Worm (Caenorhabditis elegans) whole organism, L1 larva: ENCODE results near the gene fbxa-102.

ENCODE experiments used
- C34B4.2 ChIP-seq: sonication (generic microtip); optimal IDR thresholded peaks from 2 replicates; lab custom pipeline; 2017; ENCODE audit warnings: mild to moderate bottlenecking, missing genetic modification characterization, missing compliant biosample characterization
- F16B12.6 ChIP-seq: fragments of 150-350 bp; optimal IDR thresholded peaks from 2 replicates; lab custom pipeline; 2014; ENCODE audit warnings: missing biosample characterization, missing genetic modification characterization
- Y116A8C.19 ChIP-seq: sonication (generic microtip); optimal IDR thresholded peaks from 2 replicates; lab custom pipeline; 2016; ENCODE audit warnings: missing compliant biosample characterization, missing genetic modification characterization, borderline replicate concordance
- alr-1 ChIP-seq: fragments of 200-800 bp; sonication (Bioruptor generic); optimal IDR thresholded peaks from 2 replicates; lab custom pipeline; 2018; ENCODE audit warnings: borderline replicate concordance, mild to moderate bottlenecking, missing genetic modification characterization, missing compliant biosample characterization
- ama-1 ChIP-seq: fragments of 150-350 bp; optimal IDR thresholded peaks from 2 replicates; lab custom pipeline; 2014
- blmp-1 ChIP-seq: fragments of 150-350 bp; optimal IDR thresholded peaks from 2 replicates; lab custom pipeline; 2014; ENCODE audit warnings: missing biosample characterization, missing genetic modification characterization
- ceh-8 ChIP-seq: fragments of 200-800 bp; sonication (Bioruptor generic); optimal IDR thresholded peaks from 2 replicates; lab custom pipeline; 2018; ENCODE audit warnings: mild to moderate bottlenecking, missing genetic modification characterization, moderate library complexity, missing compliant biosample characterization
- ceh-88 ChIP-seq: fragments of 200-800 bp; sonication (Bioruptor generic); IDR thresholded peaks from 2 replicates; pipeline ENCODE4 v1.3.6; 2022; ENCODE audit warnings: missing genetic modification characterization, missing compliant biosample characterization
- ces-1 ChIP-seq: fragments of 150-350 bp; optimal IDR thresholded peaks from 2 replicates; lab custom pipeline; 2014; ENCODE audit warnings: missing biosample characterization, missing genetic modification reagents, missing genetic modification characterization
- efl-3 ChIP-seq: fragments of 200-800 bp; sonication (Bioruptor generic); optimal IDR thresholded peaks from 2 replicates; lab custom pipeline; 2018; ENCODE audit warnings: mild to moderate bottlenecking, missing genetic modification characterization, missing compliant biosample characterization
- egl-13 ChIP-seq: sonication (generic microtip); optimal IDR thresholded peaks from 2 replicates; lab custom pipeline; 2016; ENCODE audit warnings: missing genotype, missing genetic modification reagents, missing genetic modification characterization, missing compliant biosample characterization
- fkh-8 ChIP-seq: sonication (generic microtip); optimal IDR thresholded peaks from 2 replicates; lab custom pipeline; 2016; ENCODE audit warnings: mild to moderate bottlenecking, missing genetic modification characterization, missing compliant biosample characterization
- hlh-4 ChIP-seq: sonication (generic microtip); optimal IDR thresholded peaks from 2 replicates; lab custom pipeline; 2016; ENCODE audit warnings: mild to moderate bottlenecking, missing genetic modification characterization, missing compliant biosample characterization
- isw-1 ChIP-seq: fragments of 200-800 bp; sonication (Bioruptor generic); IDR thresholded peaks from 2 replicates; pipeline ENCODE4 v1.3.6; 2022; ENCODE audit warnings: missing genetic modification characterization, missing compliant biosample characterization
- lin-15B ChIP-seq: fragments of 150-350 bp; sonication (generic microtip); optimal IDR thresholded peaks from 3 replicates; lab custom pipeline; 2014; ENCODE audit warnings: missing biosample characterization, missing genetic modification characterization
- lin-35 ChIP-seq, 2 experiments: fragments of 150-350 bp; optimal IDR thresholded peaks; 2 replicates each; lab custom pipeline; 2014; ENCODE audit warnings: missing biosample characterization in 2 of 2, missing genetic modification characterization in 2 of 2, missing genetic modification reagents in 2 of 2
- lin-39 ChIP-seq: fragments of 150-350 bp; optimal IDR thresholded peaks from 2 replicates; lab custom pipeline; 2014; ENCODE audit warnings: missing biosample characterization, missing genetic modification reagents, missing genetic modification characterization
- lsy-2 ChIP-seq, 2 experiments: fragments of 150-350 bp; optimal IDR thresholded peaks; 2 replicates each; lab custom pipeline; 2014; ENCODE audit warnings: missing biosample characterization in 2 of 2, missing genetic modification characterization in 2 of 2
- mab-9 ChIP-seq: fragments of 200-800 bp; sonication (Bioruptor generic); IDR thresholded peaks from 2 replicates; pipeline ENCODE4 v1.3.6; 2022; ENCODE audit warnings: missing genetic modification reagents, missing genetic modification characterization, missing compliant biosample characterization
- mep-1 ChIP-seq: fragments of 150-350 bp; optimal IDR thresholded peaks from 2 replicates; lab custom pipeline; 2014; ENCODE audit warnings: missing biosample characterization, missing genetic modification characterization
- nhr-11 ChIP-seq: fragments of 150-350 bp; optimal IDR thresholded peaks from 2 replicates; lab custom pipeline; 2014; ENCODE audit warnings: missing biosample characterization, missing genetic modification characterization
- nhr-12 ChIP-seq: sonication (generic microtip); optimal IDR thresholded peaks from 2 replicates; lab custom pipeline; 2017; ENCODE audit warnings: missing biosample characterization, missing genetic modification characterization
- nhr-20 ChIP-seq: sonication (generic microtip); optimal IDR thresholded peaks from 2 replicates; lab custom pipeline; 2016; ENCODE audit warnings: mild to moderate bottlenecking, missing genetic modification characterization, missing compliant biosample characterization
- nhr-28 ChIP-seq: fragments of 150-350 bp; optimal IDR thresholded peaks from 2 replicates; lab custom pipeline; 2014; ENCODE audit warnings: missing biosample characterization, missing genetic modification characterization
- nhr-47 ChIP-seq: sonication (generic microtip); optimal IDR thresholded peaks from 2 replicates; lab custom pipeline; 2016; ENCODE audit warnings: mild to moderate bottlenecking, missing genetic modification characterization, moderate library complexity, missing compliant biosample characterization
- nhr-76 ChIP-seq: sonication (generic microtip); optimal IDR thresholded peaks from 2 replicates; lab custom pipeline; 2017; ENCODE audit warnings: missing biosample characterization, missing genetic modification characterization
- nhr-77 ChIP-seq: fragments of 150-350 bp; optimal IDR thresholded peaks from 2 replicates; lab custom pipeline; 2014; ENCODE audit warnings: missing biosample characterization, missing genetic modification characterization
- nhr-85 ChIP-seq: sonication (generic microtip); peaks from one replicate; lab custom pipeline; 2016; ENCODE audit warnings: missing genetic modification characterization, inconsistent platforms, missing compliant biosample characterization
- nhr-90 ChIP-seq: sonication (generic microtip); optimal IDR thresholded peaks from 2 replicates; lab custom pipeline; 2016; ENCODE audit warnings: mild to moderate bottlenecking, missing genetic modification characterization, missing compliant biosample characterization; ENCODE audit not compliant: poor library complexity
- pqm-1 ChIP-seq: sonication (generic microtip); optimal IDR thresholded peaks from 3 replicates; lab custom pipeline; 2017; ENCODE audit warnings: missing biosample characterization, missing genetic modification characterization
- rnt-1 ChIP-seq: sonication (generic microtip); optimal IDR thresholded peaks from 2 replicates; lab custom pipeline; 2016; ENCODE audit warnings: mild to moderate bottlenecking, missing genetic modification characterization, moderate library complexity, missing compliant biosample characterization
- skn-1 ChIP-seq: fragments of 150-350 bp; optimal IDR thresholded peaks from 2 replicates; lab custom pipeline; 2014; ENCODE audit warnings: missing biosample characterization, missing genetic modification characterization
- snu-23 ChIP-seq: sonication (generic microtip); optimal IDR thresholded peaks from 2 replicates; lab custom pipeline; 2016; ENCODE audit warnings: missing genetic modification characterization, missing compliant biosample characterization
- swsn-7 ChIP-seq: sonication (generic microtip); optimal IDR thresholded peaks from 2 replicates; lab custom pipeline; 2016; ENCODE audit warnings: missing genetic modification characterization, missing compliant biosample characterization
- tlp-1 ChIP-seq: fragments of 150-350 bp; optimal IDR thresholded peaks from 2 replicates; lab custom pipeline; 2014; ENCODE audit warnings: missing biosample characterization, missing genetic modification characterization
- unc-30 ChIP-seq: sonication (generic microtip); optimal IDR thresholded peaks from 2 replicates; lab custom pipeline; 2017; ENCODE audit warnings: missing biosample characterization, missing genetic modification characterization
- unc-86 ChIP-seq: sonication (generic microtip); optimal IDR thresholded peaks from 2 replicates; lab custom pipeline; 2016; ENCODE audit warnings: missing genetic modification characterization, missing compliant biosample characterization
- unc-98 ChIP-seq: fragments of 200-800 bp; sonication (Bioruptor generic); IDR thresholded peaks from 2 replicates; pipeline ENCODE4 v1.3.6; 2022; ENCODE audit warnings: missing genetic modification characterization, missing compliant biosample characterization
- xbp-1 ChIP-seq: sonication (generic microtip); optimal IDR thresholded peaks from 2 replicates; lab custom pipeline; 2016; ENCODE audit warnings: missing genetic modification characterization, missing compliant biosample characterization
- zag-1 ChIP-seq: fragments of 150-350 bp; optimal IDR thresholded peaks from 2 replicates; lab custom pipeline; 2014; ENCODE audit warnings: missing biosample characterization, missing genetic modification characterization
- ztf-11 ChIP-seq, 2 experiments: sonication (generic microtip); optimal IDR thresholded peaks; 2 replicates each; lab custom pipeline; 2016 to 2017; ENCODE audit warnings: missing genetic modification characterization in 2 of 2, missing biosample characterization in 1 of 2, missing compliant biosample characterization in 1 of 2

Gene fbxa-102

DNA sequence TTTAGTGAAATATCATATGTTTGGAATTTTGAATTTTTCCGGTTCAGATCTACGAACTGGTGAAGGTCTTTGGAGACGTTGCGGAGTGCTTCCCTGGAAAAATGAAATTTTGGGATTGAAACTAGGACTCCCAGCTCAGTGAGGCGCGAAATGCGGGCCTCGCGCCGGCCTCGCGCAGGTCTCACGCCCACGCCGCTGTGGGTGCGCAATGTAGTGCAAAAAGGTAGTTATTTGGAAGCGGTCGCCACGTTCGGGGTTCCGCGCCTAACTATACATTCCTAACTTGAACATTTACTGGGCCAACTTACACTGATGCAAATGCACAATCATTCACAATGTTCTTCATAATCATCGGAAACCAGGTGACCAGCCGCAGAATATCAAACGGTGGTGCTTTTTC is 6.4 kb upstream of the fbxa-102 start:
- TF ChIP-seq nhr-77 (no peak), isw-1 (no peak), snu-23 (no peak), nhr-90 (tag; lab: Kevin White, UChicago) (no peak), nhr-12 (tag; lab: Kevin White, UChicago) (no peak), Y116A8C.19 (tag; lab: Kevin White, UChicago) (no peak), mab-9 (GFP tag; lab: Robert Waterston, UW) (no peak), blmp-1 (tag; lab: Kevin White, UChicago) (no peak), efl-3 (GFP tag; lab: Kevin White, UChicago) (no peak), nhr-20 (tag; lab: Kevin White, UChicago) (no peak), mep-1 (tag; lab: Kevin White, UChicago) (no peak), lin-39 (tag; lab: Kevin White, UChicago) (no peak), pqm-1 (tag; lab: Kevin White, UChicago) (no peak), ces-1 (GFP tag; lab: Kevin White, UChicago) (no peak)

DNA sequence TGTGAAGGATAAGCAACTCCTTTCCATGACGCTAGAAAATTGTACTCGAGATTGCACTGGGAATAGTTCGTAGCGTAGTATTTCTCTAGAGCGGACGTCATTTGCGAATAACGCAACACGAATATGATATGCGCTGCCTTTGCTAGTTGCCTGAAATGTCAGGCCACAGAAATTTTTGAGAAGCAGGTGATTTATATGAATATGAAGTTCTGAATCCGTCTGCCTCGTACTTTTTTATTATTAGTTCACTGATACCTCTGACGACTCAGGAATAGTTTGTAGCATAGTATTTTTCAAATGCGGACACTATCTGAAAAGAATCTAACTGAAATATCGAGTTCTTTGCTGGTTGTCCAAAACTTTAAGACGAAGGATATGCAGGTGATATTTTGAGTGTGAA is 2.4 kb upstream of the fbxa-102 start, which contains the start of gene srh-118:
srh-118 (minus strand) TSS at position 101 of the 400 bp plus-strand sequence.
- TF ChIP-seq lin-35 (GFP tag; optimal IDR thresholded peaks at IDR 0.05; lab: Kevin White, UChicago) (no peak), ceh-88 (GFP tag; lab: Robert Waterston, UW) (no peak), nhr-47 (tag; lab: Kevin White, UChicago) (no peak), nhr-11 (tag; lab: Kevin White, UChicago) (no peak), blmp-1 (tag; lab: Kevin White, UChicago) (no peak), unc-30 (tag; lab: Kevin White, UChicago) (no peak), mab-9 (GFP tag; lab: Robert Waterston, UW) (no peak), lin-15B (tag; lab: Kevin White, UChicago) (no peak), tlp-1 (tag; lab: Kevin White, UChicago) (no peak), isw-1 (no peak), Y116A8C.19 (tag; lab: Kevin White, UChicago) (no peak), nhr-77 (no peak), ceh-8 (GFP tag; lab: Kevin White, UChicago) (no peak), lin-39 (tag; lab: Kevin White, UChicago) (no peak), alr-1 (tag; lab: Kevin White, UChicago) (no peak)

DNA sequence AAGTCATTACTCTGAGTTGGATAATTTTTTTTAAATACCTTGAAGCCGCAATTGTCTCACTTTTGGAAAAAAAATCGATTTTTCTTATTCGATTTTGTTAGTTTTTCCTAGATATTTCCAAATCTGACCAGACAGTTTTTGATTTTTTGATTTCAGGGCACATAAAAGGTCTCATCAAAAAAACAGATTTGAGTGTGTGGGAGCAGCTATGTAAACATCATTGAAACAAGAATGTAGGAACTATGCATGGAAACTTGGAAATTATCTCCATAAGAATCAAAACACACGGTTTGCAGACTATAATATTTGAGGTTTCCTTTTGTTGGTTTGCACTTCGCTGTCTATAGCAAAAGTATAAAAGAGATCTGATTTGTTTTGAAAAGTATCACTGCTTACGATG is 7.6 kb downstream of the fbxa-102 start, which contains the start of gene scl-24:
scl-24 (plus strand) TSS at position 301 of the 400 bp plus-strand sequence.
- TF ChIP-seq unc-98 = no peak
- no peak for TF ChIP-seq rnt-1 (tag; lab: Kevin White, UChicago)
- no peak for TF ChIP-seq hlh-4 (tag; lab: Kevin White, UChicago)
- TF ChIP-seq ama-1 (lab: Kevin White, UChicago) = no peak
- TF ChIP-seq zag-1 = no peak
- TF ChIP-seq nhr-76 (tag; lab: Kevin White, UChicago) = no peak
- no peak for TF ChIP-seq C34B4.2 (tag; lab: Kevin White, UChicago)
- TF ChIP-seq nhr-20 (tag; lab: Kevin White, UChicago) = no peak
- no peak for TF ChIP-seq ceh-88 (GFP tag; lab: Robert Waterston, UW)
- no peak for TF ChIP-seq nhr-28 (tag; lab: Kevin White, UChicago)
- no peak for TF ChIP-seq xbp-1 (tag; lab: Kevin White, UChicago)
- TF ChIP-seq fkh-8 (tag; lab: Kevin White, UChicago) = no peak
- TF ChIP-seq unc-86 (tag; lab: Kevin White, UChicago) = no peak
- TF ChIP-seq pqm-1 (tag; lab: Kevin White, UChicago) = no peak
- no peak for TF ChIP-seq egl-13
- TF ChIP-seq nhr-90 (tag; lab: Kevin White, UChicago) = no peak
- no peak for TF ChIP-seq skn-1 (tag; lab: Kevin White, UChicago)
- no peak for TF ChIP-seq swsn-7 (tag; lab: Kevin White, UChicago)
- TF ChIP-seq, all 84 proteins: peak for 0

DNA sequence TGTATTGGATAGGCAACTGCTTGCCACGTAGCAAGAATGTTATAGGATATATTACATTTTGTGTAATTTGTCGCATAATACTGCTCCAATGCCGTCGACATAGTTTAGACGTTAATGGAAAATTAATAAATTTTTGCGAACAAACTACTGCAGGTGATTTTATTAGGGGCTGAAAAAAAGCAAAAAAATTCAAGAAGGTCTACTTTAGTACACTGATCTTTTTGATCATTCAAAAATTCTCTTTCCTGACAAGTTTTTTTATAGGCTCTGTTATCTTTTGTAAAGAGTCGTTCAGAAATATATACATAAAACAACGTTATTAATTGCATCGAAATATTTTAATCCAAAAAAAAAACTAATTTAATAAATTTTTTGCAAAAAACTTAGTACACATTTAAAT is 8.6 kb downstream of the fbxa-102 start, which contains the start of gene srh-111:
srh-111 (minus strand) TSS at position 101 of the 400 bp plus-strand sequence.
- TF ChIP-seq ztf-11 (tag; optimal IDR thresholded peaks at IDR 0.05; lab: Kevin White, UChicago) (no peak), lsy-2 (tag; optimal IDR thresholded peaks at IDR 0.05; lab: Kevin White, UChicago) (no peak), nhr-85 (no peak), isw-1 (no peak), F16B12.6 (tag; lab: Kevin White, UChicago) (no peak), mep-1 (tag; lab: Kevin White, UChicago) (no peak), lin-39 (tag; lab: Kevin White, UChicago) (no peak)
